Worm (Caenorhabditis elegans) whole organism, midembryonic: ENCODE data around the gene nhr-264.

Experiments
- T22C8.4 ChIP-seq: fragments of 200-800 bp; sonication (Bioruptor generic); IDR thresholded peaks from 2 replicates; pipeline ENCODE4 v1.3.6; 2022; ENCODE audit warnings: missing genetic modification characterization, missing compliant biosample characterization
- flt-1 ChIP-seq: fragments of 200-800 bp; sonication (Bioruptor generic); IDR thresholded peaks from 2 replicates; pipeline ENCODE4 v1.3.6; 2022; ENCODE audit warnings: missing genetic modification characterization, missing compliant biosample characterization
- ztf-23 ChIP-seq: fragments of 200-800 bp; sonication (Bioruptor generic); IDR thresholded peaks from 2 replicates; pipeline ENCODE4 v1.3.6; 2022; ENCODE audit warnings: missing genetic modification reagents, missing genetic modification characterization, missing compliant biosample characterization

- TF ChIP-seq flt-1 (GFP tag; lab: Robert Waterston, UW) (no peak), ztf-23 (no peak), T22C8.4 (no peak)
Measured at ce11 chrIV:9319080-9319479, 25.4 kb upstream of the nhr-264 start, which contains the start of the genes F49C12.11 and nemt-1.
